Worm (Caenorhabditis elegans): ENCODE measurements around the gene cyn-9.

cyn-9 gene

DNA sequence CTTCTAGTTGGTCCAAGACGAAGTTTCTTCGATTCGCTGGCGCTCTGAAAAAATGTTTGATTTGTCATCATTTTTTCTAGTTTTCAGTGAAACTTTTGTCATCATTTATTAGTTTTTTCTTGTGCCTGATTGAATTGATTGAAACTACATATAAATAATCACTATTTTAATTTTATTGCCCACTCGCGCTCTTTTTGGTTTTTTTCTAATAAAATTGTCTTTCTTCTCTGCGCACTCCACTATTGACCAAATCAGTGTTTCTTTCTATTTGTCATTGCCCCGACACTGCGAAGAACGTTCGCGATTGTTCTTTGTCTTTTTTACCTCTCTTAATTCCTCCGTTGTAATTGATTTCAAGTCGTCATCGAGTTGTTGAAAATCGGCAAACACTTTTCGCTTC is 49.2 kb downstream of the cyn-9 start:
- TF ChIP-seq mcd-1 (GFP tag; IDR thresholded peaks at IDR 0.05): no peak
- no peak for TF ChIP-seq Y53F4B.3 (GFP tag; IDR thresholded peaks at IDR 0.05)
- no peak for TF ChIP-seq snpc-3.4 (tag; optimal IDR thresholded peaks at IDR 0.05)
- no peak for TF ChIP-seq sdz-38 (tag; optimal IDR thresholded peaks at IDR 0.05)
- no peak for TF ChIP-seq F55B11.4 (tag; optimal IDR thresholded peaks at IDR 0.05; ENCODE audit: borderline replicate concordance, insufficient read depth)
- no peak for TF ChIP-seq hmg-1.2 (GFP tag; IDR thresholded peaks at IDR 0.05)
- TF ChIP-seq mes-4 (tag; optimal IDR thresholded peaks at IDR 0.05): no peak
- no peak for TF ChIP-seq K12H6.12 (tag; optimal IDR thresholded peaks at IDR 0.05)
- no peak for TF ChIP-seq cebp-2 (GFP tag; IDR thresholded peaks at IDR 0.05)
- no peak for TF ChIP-seq nhr-179 (tag; optimal IDR thresholded peaks at IDR 0.05)
- no peak for TF ChIP-seq Y79H2A.3 (GFP tag; conservative IDR thresholded peaks at IDR 0.05)
- no peak for TF ChIP-seq zfh-2 (GFP tag; conservative IDR thresholded peaks at IDR 0.05)
- no peak for TF ChIP-seq F49E8.2 (tag; optimal IDR thresholded peaks at IDR 0.05; ENCODE audit: insufficient read depth)
- TF ChIP-seq lin-54 (GFP tag; optimal IDR thresholded peaks at IDR 0.05): no peak
- TF ChIP-seq nhr-80 (tag; optimal IDR thresholded peaks at IDR 0.05): peak; percentile 26
- no peak for TF ChIP-seq ceh-27 (GFP tag; optimal IDR thresholded peaks at IDR 0.05)
- TF ChIP-seq hsf-1 (GFP tag; IDR thresholded peaks at IDR 0.05): peak; percentile 49; the same call in 1 of the 2 replicates
- peak; percentile 11 for TF ChIP-seq ztf-26 (tag; optimal IDR thresholded peaks at IDR 0.05)
- no peak for TF ChIP-seq madf-3 (GFP tag; IDR thresholded peaks at IDR 0.05)
- TF ChIP-seq F37B4.10 (GFP tag; IDR thresholded peaks at IDR 0.05): no peak

DNA sequence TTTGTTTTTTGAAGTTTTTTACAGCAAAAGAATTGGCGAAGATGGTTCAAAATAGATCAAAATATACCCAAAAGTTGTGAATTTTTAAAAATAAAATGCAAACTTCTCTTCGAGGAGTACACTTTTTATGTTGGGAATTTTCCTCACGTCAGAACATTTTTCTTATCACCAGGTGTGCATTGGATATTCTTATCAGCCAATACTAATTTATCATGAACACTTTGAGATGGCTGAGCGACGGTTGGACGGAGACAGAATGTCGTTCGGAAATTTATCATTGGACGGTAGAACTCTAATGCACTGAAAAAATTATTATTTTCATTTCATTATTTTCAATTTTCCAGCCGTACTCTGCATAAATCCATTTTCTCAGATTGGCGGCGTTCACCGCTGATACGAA is 50.1 kb downstream of the cyn-9 start:
- no peak for TF ChIP-seq F33H1.4 (GFP tag; IDR thresholded peaks at IDR 0.05)
- TF ChIP-seq nhr-80 (tag; optimal IDR thresholded peaks at IDR 0.05): peak; percentile 64
